Fruit fly (Drosophila melanogaster): ENCODE results near the gene tHMG2.
A peak's percentile ranks its signal among the peaks of the same experiment; 100 is the strongest.

Gene tHMG2

dm6 chr3R:22515384-22515783, 22.6 kb downstream of the tHMG2 start (continued):
- TF ChIP-seq tin (GFP tag; optimal IDR thresholded peaks at IDR 0.05) = no peak
- TF ChIP-seq dmrt99B (tag; optimal IDR thresholded peaks at IDR 0.05) = peak; percentile 19
- no peak for TF ChIP-seq CG13624 (GFP tag; optimal IDR thresholded peaks at IDR 0.05)
- TF ChIP-seq esg (GFP tag; conservative IDR thresholded peaks at IDR 0.05) = 0 out of 2 replicates have a peak, but pooled peaks have one; percentile 19
- peak; percentile 22 for TF ChIP-seq lab (GFP tag; optimal IDR thresholded peaks at IDR 0.05)
- peak; percentile 46; the same call in 1 of the 3 replicates for TF ChIP-seq dysf (GFP tag; IDR thresholded peaks at IDR 0.05)
- TF ChIP-seq sens (GFP tag) = peak; percentile 75
- TF ChIP-seq CG7839 (tag; optimal IDR thresholded peaks at IDR 0.05) = peak; percentile 15
- no peak for TF ChIP-seq hb (GFP tag; IDR thresholded peaks at IDR 0.05; ENCODE audit: partially characterized antibody)
- peak; percentile 35 for TF ChIP-seq CG18599 (GFP tag; optimal IDR thresholded peaks at IDR 0.05)
- TF ChIP-seq CG9727 (GFP tag; optimal IDR thresholded peaks at IDR 0.05) = peak; percentile 16

DNA sequence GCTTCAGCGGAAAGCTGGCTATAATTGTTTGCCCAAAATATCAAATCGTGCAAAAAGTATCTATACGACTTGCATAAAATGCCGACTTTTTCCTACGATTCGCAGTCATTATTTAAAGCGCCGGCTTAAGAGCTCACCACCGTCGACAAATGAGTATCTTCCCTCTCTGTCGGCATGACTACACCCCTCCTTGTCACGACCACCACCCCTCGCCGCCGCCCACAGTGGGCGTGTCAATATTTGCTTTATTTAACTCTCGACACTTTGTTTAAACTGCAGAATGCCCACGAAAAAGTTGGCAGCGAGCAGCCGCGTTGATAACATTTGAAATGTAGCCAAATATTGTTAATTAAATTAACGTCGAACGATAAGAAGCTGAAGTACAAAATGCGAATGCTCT, 25.5 kb downstream of the tHMG2 start:
- TF ChIP-seq CG7928 (GFP tag; optimal IDR thresholded peaks at IDR 0.05) (no peak), Med (GFP tag) (peak; percentile 78), ash1 (GFP tag; optimal IDR thresholded peaks at IDR 0.05) (peak; percentile 37), CG3281 (GFP tag; optimal IDR thresholded peaks at IDR 0.05) (peak; percentile 8), B-H2 (GFP tag; optimal IDR thresholded peaks at IDR 0.05) (peak; percentile 22), CG2120 (GFP tag; optimal IDR thresholded peaks at IDR 0.05) (peak; percentile 12), CG18599 (GFP tag; optimal IDR thresholded peaks at IDR 0.05) (peak; percentile 64), CG15514 (GFP tag; optimal IDR thresholded peaks at IDR 0.05) (peak; percentile 27), CG1832 (GFP tag; optimal IDR thresholded peaks at IDR 0.05) (peak; percentile 0), Ets97D (GFP tag; optimal IDR thresholded peaks at IDR 0.05) (no peak), BtbVII (GFP tag; optimal IDR thresholded peaks at IDR 0.05) (peak; percentile 16), Jarid2 (GFP tag; optimal IDR thresholded peaks at IDR 0.05) (no peak), CG9876 (GFP tag; optimal IDR thresholded peaks at IDR 0.05) (no peak), sim (GFP tag; IDR thresholded peaks at IDR 0.05) (no peak), gfzf (GFP tag; optimal IDR thresholded peaks at IDR 0.05) (no peak), CG31224 (GFP tag; IDR thresholded peaks at IDR 0.05) (no peak), zfh2 (GFP tag; optimal IDR thresholded peaks at IDR 0.05) (no peak), Fer1 (GFP tag; optimal IDR thresholded peaks at IDR 0.05) (peak; percentile 39), CG17612 (GFP tag; IDR thresholded peaks at IDR 0.05) (no peak), lab (GFP tag; optimal IDR thresholded peaks at IDR 0.05) (peak; percentile 80), Drgx (GFP tag; IDR thresholded peaks at IDR 0.05) (no peak), CG12071 (GFP tag; optimal IDR thresholded peaks at IDR 0.05) (peak; percentile 17), Meics (GFP tag; optimal IDR thresholded peaks at IDR 0.05) (peak; percentile 8), dm (GFP tag; optimal IDR thresholded peaks at IDR 0.05) (no peak), CG7987 (GFP tag; optimal IDR thresholded peaks at IDR 0.05) (no peak), CG11093 (GFP tag; IDR thresholded peaks at IDR 0.05) (no peak), tup (GFP tag; optimal IDR thresholded peaks at IDR 0.05) (no peak), sug (tag; optimal IDR thresholded peaks at IDR 0.05) (peak; percentile 31), CG7963 (GFP tag; IDR thresholded peaks at IDR 0.05; ENCODE audit: partially characterized antibody) (no peak), CG13894 (tag; optimal IDR thresholded peaks at IDR 0.05) (no peak), schlank (tag; optimal IDR thresholded peaks at IDR 0.05) (peak; percentile 57), CG8290 (GFP tag; optimal IDR thresholded peaks at IDR 0.05) (no peak), CG8290 (tag; optimal IDR thresholded peaks at IDR 0.05) (peak in 1 of 2 experiments; percentile 62), Rx (GFP tag; IDR thresholded peaks at IDR 0.05) (0 out of 2 replicates have a peak, but pooled peaks have one; percentile 22), CG6765 (GFP tag; optimal IDR thresholded peaks at IDR 0.05) (peak; percentile 46), Hmr (GFP tag; optimal IDR thresholded peaks at IDR 0.05) (peak; percentile 19), Rfx (GFP tag; IDR thresholded peaks at IDR 0.05) (peak; percentile 28; the same call in 1 of the 2 replicates), Adf1 (GFP tag; IDR thresholded peaks at IDR 0.05) (0 out of 2 replicates have a peak, but pooled peaks have one; percentile 17), mirr (GFP tag; optimal IDR thresholded peaks at IDR 0.05) (peak; percentile 41)
